Worm (Caenorhabditis elegans) whole organism, L1 larva: ENCODE data around the gene nlp-48.
"Not testable (repeated sequence)": the region's sequence is repeated elsewhere in the genome, so short reads cannot be mapped to it uniquely, and the experiment has no call there.

Experiments used
- C04F5.9 ChIP-seq: sonication (generic microtip); optimal IDR thresholded peaks from 2 replicates; lab custom pipeline; 2016; ENCODE audit warnings: missing genetic modification characterization, missing compliant biosample characterization
- F16B12.6 ChIP-seq: fragments of 150-350 bp; optimal IDR thresholded peaks from 2 replicates; lab custom pipeline; 2014; ENCODE audit warnings: missing biosample characterization, missing genetic modification characterization
- aly-2 ChIP-seq: fragments of 150-350 bp; optimal IDR thresholded peaks from 2 replicates; lab custom pipeline; 2014; ENCODE audit warnings: missing biosample characterization, missing genetic modification characterization
- blmp-1 ChIP-seq: fragments of 150-350 bp; optimal IDR thresholded peaks from 2 replicates; lab custom pipeline; 2014; ENCODE audit warnings: missing biosample characterization, missing genetic modification characterization
- dpl-1 ChIP-seq, 3 experiments: fragments of 150-350 bp in 2 of 3; sonication (generic microtip) in 1 of 3; optimal IDR thresholded peaks; 2 replicates each; lab custom pipeline; 2014 to 2017; ENCODE audit warnings: missing biosample characterization in 3 of 3, missing genetic modification characterization in 3 of 3, missing genetic modification reagents in 3 of 3
- dsc-1 ChIP-seq: sonication (generic microtip); optimal IDR thresholded peaks from 2 replicates; lab custom pipeline; 2016; ENCODE audit warnings: mild to moderate bottlenecking, missing genetic modification characterization, missing compliant biosample characterization
- efl-1 ChIP-seq, 4 experiments: fragments of 150-350 bp; optimal IDR thresholded peaks in 3 of 4; peaks in 1 of 4; 1 replicate in 1 of 4; 2 replicates in 3 of 4; lab custom pipeline; 2014; ENCODE audit warnings: missing biosample characterization in 2 of 4, missing genetic modification characterization in 2 of 4, missing genetic modification reagents in 2 of 4
- grh-1 ChIP-seq: fragments of 200-800 bp; sonication (Bioruptor generic); IDR thresholded peaks from 2 replicates; pipeline ENCODE4 v1.3.6; 2022; ENCODE audit warnings: missing genetic modification reagents, missing genetic modification characterization, missing compliant biosample characterization
- hlh-17 ChIP-seq: fragments of 200-800 bp; sonication (Bioruptor generic); optimal IDR thresholded peaks from 2 replicates; lab custom pipeline; 2018; ENCODE audit warnings: missing genetic modification characterization, mild to moderate bottlenecking, missing compliant biosample characterization, moderate library complexity, borderline replicate concordance
- hpl-2 ChIP-seq: fragments of 150-350 bp; optimal IDR thresholded peaks from 2 replicates; lab custom pipeline; 2014; ENCODE audit warnings: missing biosample characterization, missing genetic modification reagents, missing genetic modification characterization
- isw-1 ChIP-seq: fragments of 200-800 bp; sonication (Bioruptor generic); IDR thresholded peaks from 2 replicates; pipeline ENCODE4 v1.3.6; 2022; ENCODE audit warnings: missing genetic modification characterization, missing compliant biosample characterization
- lin-13 ChIP-seq: fragments of 150-350 bp; optimal IDR thresholded peaks from 2 replicates; lab custom pipeline; 2014; ENCODE audit warnings: missing biosample characterization, missing genetic modification reagents, missing genetic modification characterization
- lin-14 ChIP-seq: fragments of 200-800 bp; sonication (Bioruptor generic); optimal IDR thresholded peaks from 2 replicates; lab custom pipeline; 2018; ENCODE audit warnings: mild to moderate bottlenecking, missing genetic modification characterization, moderate library complexity, missing compliant biosample characterization
- lin-15B ChIP-seq: fragments of 150-350 bp; sonication (generic microtip); optimal IDR thresholded peaks from 3 replicates; lab custom pipeline; 2014; ENCODE audit warnings: missing biosample characterization, missing genetic modification characterization
- lin-35 ChIP-seq, 2 experiments: fragments of 150-350 bp; optimal IDR thresholded peaks; 2 replicates each; lab custom pipeline; 2014; ENCODE audit warnings: missing biosample characterization in 2 of 2, missing genetic modification characterization in 2 of 2, missing genetic modification reagents in 2 of 2
- mab-9 ChIP-seq: fragments of 200-800 bp; sonication (Bioruptor generic); IDR thresholded peaks from 2 replicates; pipeline ENCODE4 v1.3.6; 2022; ENCODE audit warnings: missing genetic modification reagents, missing genetic modification characterization, missing compliant biosample characterization
- nhr-19 ChIP-seq: fragments of 200-800 bp; sonication (Bioruptor generic); conservative IDR thresholded peaks from 2 replicates; pipeline ENCODE4 v1.3.6; 2022; ENCODE audit warnings: missing genetic modification characterization, missing compliant biosample characterization
- nhr-20 ChIP-seq: sonication (generic microtip); optimal IDR thresholded peaks from 2 replicates; lab custom pipeline; 2016; ENCODE audit warnings: mild to moderate bottlenecking, missing genetic modification characterization, missing compliant biosample characterization
- nhr-28 ChIP-seq: fragments of 150-350 bp; optimal IDR thresholded peaks from 2 replicates; lab custom pipeline; 2014; ENCODE audit warnings: missing biosample characterization, missing genetic modification characterization
- nhr-47 ChIP-seq: sonication (generic microtip); optimal IDR thresholded peaks from 2 replicates; lab custom pipeline; 2016; ENCODE audit warnings: mild to moderate bottlenecking, missing genetic modification characterization, moderate library complexity, missing compliant biosample characterization
- nhr-71 ChIP-seq: sonication (generic microtip); optimal IDR thresholded peaks from 2 replicates; lab custom pipeline; 2016; ENCODE audit warnings: mild to moderate bottlenecking, missing genetic modification characterization, moderate library complexity, missing compliant biosample characterization
- nhr-76 ChIP-seq: sonication (generic microtip); optimal IDR thresholded peaks from 2 replicates; lab custom pipeline; 2017; ENCODE audit warnings: missing biosample characterization, missing genetic modification characterization
- nhr-85 ChIP-seq: sonication (generic microtip); peaks from one replicate; lab custom pipeline; 2016; ENCODE audit warnings: missing genetic modification characterization, inconsistent platforms, missing compliant biosample characterization
- rnt-1 ChIP-seq: sonication (generic microtip); optimal IDR thresholded peaks from 2 replicates; lab custom pipeline; 2016; ENCODE audit warnings: mild to moderate bottlenecking, missing genetic modification characterization, moderate library complexity, missing compliant biosample characterization
- skn-1 ChIP-seq: fragments of 150-350 bp; optimal IDR thresholded peaks from 2 replicates; lab custom pipeline; 2014; ENCODE audit warnings: missing biosample characterization, missing genetic modification characterization
- snpc-4 ChIP-seq: fragments of 150-350 bp; optimal IDR thresholded peaks from 2 replicates; lab custom pipeline; 2014; ENCODE audit warnings: missing biosample characterization, missing genetic modification characterization
- snu-23 ChIP-seq: sonication (generic microtip); optimal IDR thresholded peaks from 2 replicates; lab custom pipeline; 2016; ENCODE audit warnings: missing genetic modification characterization, missing compliant biosample characterization
- sptf-1 ChIP-seq: fragments of 150-350 bp; optimal IDR thresholded peaks from 2 replicates; lab custom pipeline; 2014; ENCODE audit warnings: missing biosample characterization, missing genetic modification characterization
- sup-37 ChIP-seq: fragments of 200-800 bp; sonication (Bioruptor generic); optimal IDR thresholded peaks from 2 replicates; lab custom pipeline; 2018; ENCODE audit warnings: mild to moderate bottlenecking, missing genetic modification characterization, missing compliant biosample characterization
- unc-130 ChIP-seq: fragments of 150-350 bp; optimal IDR thresholded peaks from 2 replicates; lab custom pipeline; 2017; ENCODE audit warnings: missing biosample characterization, missing genetic modification characterization, inconsistent platforms
- unc-30 ChIP-seq: sonication (generic microtip); optimal IDR thresholded peaks from 2 replicates; lab custom pipeline; 2017; ENCODE audit warnings: missing biosample characterization, missing genetic modification characterization
- unc-86 ChIP-seq: sonication (generic microtip); optimal IDR thresholded peaks from 2 replicates; lab custom pipeline; 2016; ENCODE audit warnings: missing genetic modification characterization, missing compliant biosample characterization
- xbp-1 ChIP-seq: sonication (generic microtip); optimal IDR thresholded peaks from 2 replicates; lab custom pipeline; 2016; ENCODE audit warnings: missing genetic modification characterization, missing compliant biosample characterization
- zip-4 ChIP-seq: fragments of 200-800 bp; sonication (Bioruptor generic); optimal IDR thresholded peaks from 2 replicates; lab custom pipeline; 2018; ENCODE audit warnings: mild to moderate bottlenecking, missing genetic modification characterization, moderate library complexity, missing compliant biosample characterization
- ztf-11 ChIP-seq, 2 experiments: sonication (generic microtip); optimal IDR thresholded peaks; 2 replicates each; lab custom pipeline; 2016 to 2017; ENCODE audit warnings: missing genetic modification characterization in 2 of 2, missing biosample characterization in 1 of 2, missing compliant biosample characterization in 1 of 2

The nlp-48 gene

DNA sequence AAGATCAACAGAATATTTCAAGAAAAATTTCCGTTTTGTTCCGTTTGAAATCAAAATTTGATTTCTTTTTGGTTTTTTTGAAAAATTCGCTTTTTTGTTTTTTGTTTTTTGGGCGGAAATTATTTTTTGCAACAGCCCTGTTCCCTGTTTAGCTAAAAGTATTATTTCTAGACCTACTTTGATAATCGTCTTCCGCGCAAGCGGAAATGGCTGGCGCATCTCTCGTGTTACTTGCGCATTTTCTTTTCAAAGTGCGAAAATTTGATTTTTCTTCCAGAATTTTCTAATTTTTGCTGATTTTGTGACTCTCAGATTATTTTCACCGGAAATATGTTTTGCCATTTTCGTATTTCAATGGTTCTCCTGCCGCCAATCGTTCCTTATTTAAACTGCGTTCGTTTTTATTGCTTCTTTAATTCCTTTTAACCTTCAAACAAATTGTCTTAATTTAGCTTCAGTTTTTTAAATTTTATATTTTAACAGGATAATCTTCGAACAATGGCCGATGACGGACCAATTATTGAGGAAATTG, 32.7 kb upstream of the nlp-48 start, which contains the start of gene cpar-1:
Gene cpar-1 (plus strand): TSS at position 482 of the 532 bp plus-strand sequence.
- TF ChIP-seq efl-1 (optimal IDR thresholded peaks at IDR 0.05; lab: Kevin White, UChicago): no peak
- peak in 1 of 2 experiments; percentile 12 for TF ChIP-seq efl-1 (GFP tag; optimal IDR thresholded peaks at IDR 0.05 in 1 of 2; lab: Kevin White, UChicago)
- TF ChIP-seq blmp-1 (tag; lab: Kevin White, UChicago): no peak
- TF ChIP-seq skn-1 (tag; lab: Kevin White, UChicago): no peak
- no peak for TF ChIP-seq lin-13 (GFP tag; lab: Kevin White, UChicago)
- no peak for TF ChIP-seq aly-2 (tag; lab: Kevin White, UChicago)
- TF ChIP-seq F16B12.6 (tag; lab: Kevin White, UChicago): no peak
- TF ChIP-seq zip-4: no peak
- no peak for TF ChIP-seq lin-15B (tag; lab: Kevin White, UChicago)
- TF ChIP-seq unc-130 (tag; lab: Kevin White, UChicago): no peak
- peak; percentile 21 for TF ChIP-seq nhr-85 (tag; lab: Kevin White, UChicago)
- TF ChIP-seq lin-14 (GFP tag; lab: Kevin White, UChicago): no peak
- TF ChIP-seq xbp-1 (tag; lab: Kevin White, UChicago): no peak

DNA sequence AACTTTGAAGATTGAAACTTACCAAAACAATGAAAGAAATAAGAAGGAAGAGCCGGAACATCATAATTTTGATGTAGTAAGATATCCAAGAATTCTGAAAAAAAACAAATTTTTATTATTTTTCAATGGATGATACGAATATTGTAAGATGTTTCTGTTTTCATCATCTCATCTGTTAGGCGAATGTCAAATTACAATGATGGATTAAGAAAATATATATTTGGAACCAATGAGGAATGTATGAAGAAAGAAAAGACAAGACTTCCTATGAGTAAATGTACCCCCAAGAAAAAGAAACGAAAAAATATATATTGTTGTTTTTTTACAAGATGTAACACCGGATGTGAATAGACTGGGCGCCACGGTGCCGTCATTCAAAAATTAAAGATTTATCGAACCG, 25.4 kb upstream of the nlp-48 start, which contains the start of gene T26G10.5:
Gene T26G10.5 (minus strand): TSS at position 101 of the 400 bp plus-strand sequence.
- no peak for TF ChIP-seq hpl-2 (GFP tag; lab: Kevin White, UChicago)
- TF ChIP-seq mab-9 (GFP tag; lab: Robert Waterston, UW): no peak
- TF ChIP-seq sup-37 (GFP tag; lab: Kevin White, UChicago): no peak
- TF ChIP-seq unc-86 (tag; lab: Kevin White, UChicago): no peak
- TF ChIP-seq nhr-20 (tag; lab: Kevin White, UChicago): no peak
- TF ChIP-seq snu-23: no peak
- no peak for TF ChIP-seq unc-30 (tag; lab: Kevin White, UChicago)
- no peak for TF ChIP-seq dsc-1
- no peak for TF ChIP-seq nhr-76 (tag; lab: Kevin White, UChicago)
- no peak for TF ChIP-seq lin-14 (GFP tag; lab: Kevin White, UChicago)
- TF ChIP-seq ztf-11 (tag; optimal IDR thresholded peaks at IDR 0.05; lab: Kevin White, UChicago): no peak
- TF ChIP-seq hlh-17 (GFP tag; lab: Kevin White, UChicago): no peak
- no peak for TF ChIP-seq nhr-28 (tag; lab: Kevin White, UChicago)
- no peak for TF ChIP-seq unc-130 (tag; lab: Kevin White, UChicago)
- TF ChIP-seq, all 84 proteins: peak for 0

DNA sequence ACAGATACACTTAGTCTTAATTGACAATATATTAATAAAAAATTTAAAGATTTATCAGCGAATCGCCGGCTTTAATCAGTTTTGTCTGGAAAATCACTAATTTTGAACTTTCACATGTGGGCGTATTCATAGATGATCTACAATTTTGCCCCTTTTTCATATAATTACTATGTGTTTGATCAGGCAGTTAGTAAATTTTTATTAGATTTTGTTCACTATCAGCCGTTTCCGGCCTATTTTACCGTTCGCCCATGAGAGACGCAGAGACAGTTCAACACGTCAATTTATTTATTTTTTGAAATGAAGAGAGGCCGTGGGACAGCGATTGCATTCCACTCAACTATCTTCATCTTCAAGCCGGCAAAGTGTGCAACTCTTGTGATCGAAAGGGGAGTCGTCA, 19.3 kb upstream of the nlp-48 start, which contains the start of gene T26G10.4:
Gene T26G10.4 (plus strand): TSS at position 301 of the 400 bp plus-strand sequence.
- TF ChIP-seq sptf-1, C04F5.9, unc-130 (tag; lab: Kevin White, UChicago): not testable (repeated sequence)

DNA sequence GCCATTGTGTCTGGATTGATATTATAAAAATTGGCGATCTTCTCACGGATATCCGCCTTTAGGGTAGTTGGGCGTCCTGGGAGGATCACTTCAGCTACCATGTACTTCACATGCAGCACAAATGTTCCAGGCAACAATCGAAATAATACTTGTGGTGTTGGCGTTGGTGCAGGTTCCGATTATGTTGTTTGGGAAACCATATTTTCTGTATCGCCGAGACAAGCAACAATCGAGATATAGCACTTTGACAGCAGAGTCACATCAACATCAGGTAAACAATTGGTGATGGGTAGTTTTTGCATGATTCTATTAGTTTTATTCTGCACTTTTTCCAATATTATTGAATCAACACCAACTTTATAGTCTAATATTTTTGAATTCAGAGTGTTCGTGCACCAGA, 12.4 kb upstream of the nlp-48 start, which contains the start of gene T26G10.3:
Gene T26G10.3 (minus strand): TSS at position 101 of the 400 bp plus-strand sequence.
- TF ChIP-seq efl-1 (optimal IDR thresholded peaks at IDR 0.05; lab: Kevin White, UChicago) (no peak), efl-1 (GFP tag; optimal IDR thresholded peaks at IDR 0.05 in 1 of 2; lab: Kevin White, UChicago) (peak in 1 of 2 experiments; percentile 14), lin-13 (GFP tag; lab: Kevin White, UChicago) (no peak)

DNA sequence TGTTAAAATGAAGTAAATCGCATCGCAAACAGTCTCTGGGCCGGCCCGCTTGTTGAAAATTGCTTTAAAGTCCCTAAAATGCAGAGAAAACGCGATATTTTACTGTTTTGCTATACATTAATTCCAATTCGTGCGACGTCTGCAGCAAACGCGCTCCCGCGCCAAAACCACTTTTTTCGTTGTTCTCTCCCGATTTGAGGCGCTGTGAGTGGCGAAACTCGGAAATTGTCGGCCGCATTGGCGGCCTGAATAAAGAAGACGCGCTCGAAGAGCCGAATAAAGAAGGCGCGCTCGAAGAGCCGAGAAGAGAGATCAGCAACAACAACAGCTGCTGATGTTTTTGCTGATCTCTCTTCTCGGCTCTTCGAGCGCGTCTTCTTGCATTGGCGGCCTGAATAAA, 7.4 kb upstream of the nlp-48 start:
- TF ChIP-seq lin-15B (tag; lab: Kevin White, UChicago) (peak; percentile 61), dpl-1 (GFP tag; optimal IDR thresholded peaks at IDR 0.05; lab: Kevin White, UChicago) (peak in 2 of 3 experiments; percentile 19 to 26), rnt-1 (tag; lab: Kevin White, UChicago) (peak; percentile 33), grh-1 (GFP tag; lab: Robert Waterston, UW) (peak; percentile 54; the same call in 1 of the 2 replicates), efl-1 (optimal IDR thresholded peaks at IDR 0.05; lab: Kevin White, UChicago) (peak; percentile 21 to 50), efl-1 (GFP tag; optimal IDR thresholded peaks at IDR 0.05 in 1 of 2; lab: Kevin White, UChicago) (peak; percentile 30 to 54), nhr-71 (tag; lab: Kevin White, UChicago) (peak; percentile 40), nhr-47 (tag; lab: Kevin White, UChicago) (peak; percentile 35), isw-1 (GFP tag; lab: Robert Waterston, UW) (peak; percentile 49), nhr-19 (GFP tag; lab: Robert Waterston, UW) (peak; percentile 64), snpc-4 (tag; lab: Kevin White, UChicago) (peak; percentile 95), lin-35 (GFP tag; optimal IDR thresholded peaks at IDR 0.05; lab: Kevin White, UChicago) (peak in 1 of 2 experiments; percentile 43), nhr-20 (tag; lab: Kevin White, UChicago) (peak; percentile 30), snu-23 (peak; percentile 12), lin-14 (GFP tag; lab: Kevin White, UChicago) (peak; percentile 29)
